Worm (Caenorhabditis elegans) whole organism, young adult: Measurements from ENCODE around the gene zig-8.
A peak's percentile ranks its signal among the peaks of the same experiment; 100 is the strongest.

Source experiments
- B0261.1 ChIP-seq: sonication (generic microtip); optimal IDR thresholded peaks from 2 replicates; lab custom pipeline; 2016; ENCODE audit warnings: mild to moderate bottlenecking, missing genetic modification characterization, moderate library complexity, missing compliant biosample characterization
- attf-5 ChIP-seq: fragments of 200-800 bp; sonication (Bioruptor generic); optimal IDR thresholded peaks from 2 replicates; lab custom pipeline; 2018; ENCODE audit warnings: mild to moderate bottlenecking, missing genetic modification characterization, missing compliant biosample characterization
- chd-7 ChIP-seq: sonication (generic microtip); optimal IDR thresholded peaks from 2 replicates; lab custom pipeline; 2016; ENCODE audit warnings: mild to moderate bottlenecking, missing genetic modification characterization, moderate library complexity, missing compliant biosample characterization
- efl-1 ChIP-seq: fragments of 150-350 bp; optimal IDR thresholded peaks from 2 replicates; lab custom pipeline; 2014; ENCODE audit warnings: missing biosample characterization, missing genetic modification reagents, missing genetic modification characterization

- TF ChIP-seq efl-1 (GFP tag; lab: Kevin White, UChicago) (no peak), attf-5 (GFP tag; lab: Kevin White, UChicago) (peak; percentile 98), chd-7 (peak; percentile 96), B0261.1 (peak; percentile 31)
These were observed 49.0 kb upstream of the zig-8 start, which contains the start of gene Y39E4B.6 for ce11 chrIII:13070548-13071050.
